Fruit fly (Drosophila melanogaster) whole organism, embryonic: Measurements from ENCODE around the gene Hnf4.

ENCODE experiments used
- ATbp ChIP-seq: fragments of 200-800 bp; sonication (Bioruptor generic); optimal IDR thresholded peaks from 2 replicates; lab custom pipeline; 2017; ENCODE audit warnings: missing biosample characterization, mild to moderate bottlenecking, missing genetic modification characterization, missing genetic modification reagents
- Bgb ChIP-seq: fragments of 200-800 bp; sonication (Bioruptor generic); IDR thresholded peaks from 2 replicates; pipeline ENCODE4 v1.3.6; 2022; ENCODE audit warnings: missing biosample characterization, missing genetic modification characterization; ENCODE audit not compliant: partially characterized antibody
- CG10366 ChIP-seq: fragments of 200-800 bp; sonication (Bioruptor generic); IDR thresholded peaks from 2 replicates; pipeline ENCODE4 v1.3.6; 2022; ENCODE audit warnings: missing biosample characterization, missing genetic modification characterization
- CG11456 ChIP-seq: fragments of 200-800 bp; sonication (Bioruptor generic); IDR thresholded peaks from 3 replicates; pipeline ENCODE4 v1.3.6; 2022; ENCODE audit warnings: missing biosample characterization, missing genetic modification characterization
- CG11696 ChIP-seq: fragments of 200-800 bp; sonication (Bioruptor generic); IDR thresholded peaks from 2 replicates; pipeline ENCODE4 v1.3.6; 2022; ENCODE audit warnings: missing biosample characterization, missing genetic modification characterization
- CG12769 ChIP-seq: fragments of 200-800 bp; sonication (Bioruptor generic); optimal IDR thresholded peaks from 2 replicates; lab custom pipeline; 2019; ENCODE audit warnings: missing biosample characterization, mild to moderate bottlenecking, missing genetic modification characterization, moderate library complexity
- CG13123 ChIP-seq: fragments of 200-800 bp; sonication (Bioruptor generic); optimal IDR thresholded peaks from 2 replicates; lab custom pipeline; 2016; ENCODE audit warnings: missing biosample characterization, missing genetic modification characterization
- CG13424 ChIP-seq: fragments of 200-800 bp; sonication (Bioruptor generic); optimal IDR thresholded peaks from 2 replicates; lab custom pipeline; 2019; ENCODE audit warnings: missing biosample characterization, mild to moderate bottlenecking, missing genetic modification characterization, moderate library complexity
- CG14710 ChIP-seq: fragments of 200-800 bp; sonication (Bioruptor generic); optimal IDR thresholded peaks from 3 replicates; lab custom pipeline; 2019; ENCODE audit warnings: missing biosample characterization, mild to moderate bottlenecking, missing genetic modification characterization, moderate library complexity
- CG15696 ChIP-seq: fragments of 200-800 bp; sonication (Bioruptor generic); optimal IDR thresholded peaks from 2 replicates; lab custom pipeline; 2019; ENCODE audit warnings: missing biosample characterization, mild to moderate bottlenecking, missing genetic modification characterization, moderate library complexity
- CG17612 ChIP-seq: fragments of 200-800 bp; sonication (Bioruptor generic); IDR thresholded peaks from 2 replicates; pipeline ENCODE4 v1.3.6; 2022; ENCODE audit warnings: missing biosample characterization, missing genetic modification characterization
- CG17829 ChIP-seq: fragments of 200-800 bp; optimal IDR thresholded peaks from 2 replicates; lab custom pipeline; 2019; ENCODE audit warnings: missing biosample characterization, mild to moderate bottlenecking, missing genetic modification characterization, moderate library complexity
- CG4282 ChIP-seq: fragments of 200-800 bp; sonication (Bioruptor generic); optimal IDR thresholded peaks from 2 replicates; lab custom pipeline; 2016; ENCODE audit warnings: missing biosample characterization, missing genetic modification characterization
- CG4424 ChIP-seq: fragments of 200-800 bp; sonication (Bioruptor generic); optimal IDR thresholded peaks from 3 replicates; lab custom pipeline; 2016; ENCODE audit warnings: missing biosample characterization, missing genetic modification characterization
- CG6175 ChIP-seq: fragments of 200-800 bp; sonication (Bioruptor generic); IDR thresholded peaks from 3 replicates; pipeline ENCODE4 v1.3.6; 2022; ENCODE audit warnings: missing biosample characterization, missing genetic modification characterization
- CG7963 ChIP-seq: fragments of 200-800 bp; sonication (Bioruptor generic); IDR thresholded peaks from 3 replicates; pipeline ENCODE4 v1.3.6; 2022; ENCODE audit warnings: missing biosample characterization, missing genetic modification characterization; ENCODE audit not compliant: partially characterized antibody
- CG8281 ChIP-seq: fragments of 200-800 bp; sonication (Bioruptor generic); optimal IDR thresholded peaks from 2 replicates; lab custom pipeline; 2018; ENCODE audit warnings: missing biosample characterization, mild to moderate bottlenecking, missing genetic modification characterization, moderate library complexity
- Dek ChIP-seq: fragments of 200-800 bp; sonication (Bioruptor generic); optimal IDR thresholded peaks from 3 replicates; lab custom pipeline; 2019; ENCODE audit warnings: missing biosample characterization, mild to moderate bottlenecking, missing genetic modification characterization, moderate library complexity
- Dfd ChIP-seq, 2 experiments: fragments of >200 bp; optimal IDR thresholded peaks; 2 replicates each; lab custom pipeline; 2017; ENCODE audit warnings: missing biosample characterization in 2 of 2, missing genetic modification characterization in 2 of 2
- Dip2 ChIP-seq: fragments of 200-800 bp; sonication (Bioruptor generic); IDR thresholded peaks from 2 replicates; pipeline ENCODE4 v1.3.6; 2022; ENCODE audit warnings: missing biosample characterization, missing genetic modification characterization
- Dll ChIP-seq: fragments of 200-800 bp; sonication (Bioruptor generic); IDR thresholded peaks from 4 replicates; pipeline ENCODE4 v1.3.6; 2022; ENCODE audit warnings: missing biosample characterization, missing genetic modification characterization; ENCODE audit not compliant: partially characterized antibody
- Doc2 ChIP-seq: fragments of 200-800 bp; sonication (Bioruptor generic); IDR thresholded peaks from 2 replicates; pipeline ENCODE4 v1.3.6; 2022; ENCODE audit warnings: missing biosample characterization, missing genetic modification characterization
- Doc3 ChIP-seq: fragments of 200-800 bp; sonication (Bioruptor generic); IDR thresholded peaks from 3 replicates; pipeline ENCODE4 v1.3.6; 2022; ENCODE audit warnings: missing biosample characterization, missing genetic modification characterization; ENCODE audit not compliant: partially characterized antibody
- ERR ChIP-seq: fragments of 200-800 bp; sonication (Bioruptor generic); optimal IDR thresholded peaks from 2 replicates; lab custom pipeline; 2016; ENCODE audit warnings: missing biosample characterization, missing genetic modification characterization
- Hr51 ChIP-seq, 2 experiments: fragments of 200-800 bp; sonication (Bioruptor generic); optimal IDR thresholded peaks; 2 replicates in 1 of 2; 3 replicates in 1 of 2; lab custom pipeline; 2016 to 2018; ENCODE audit warnings: missing biosample characterization in 2 of 2, missing genetic modification characterization in 2 of 2, mild to moderate bottlenecking in 1 of 2, moderate library complexity in 1 of 2
- Mad ChIP-seq: fragments of 200-800 bp; sonication (Bioruptor generic); optimal IDR thresholded peaks from 2 replicates; lab custom pipeline; 2016; ENCODE audit warnings: missing biosample characterization, missing genetic modification characterization
- Neu2 ChIP-seq: fragments of 200-800 bp; sonication (Bioruptor generic); optimal IDR thresholded peaks from 3 replicates; lab custom pipeline; 2016; ENCODE audit warnings: missing biosample characterization, missing genetic modification characterization, borderline replicate concordance
- Oli ChIP-seq: fragments of 200-800 bp; sonication (Bioruptor generic); optimal IDR thresholded peaks from 2 replicates; lab custom pipeline; 2018; ENCODE audit warnings: missing biosample characterization, mild to moderate bottlenecking, missing genetic modification characterization, moderate library complexity
- Opbp ChIP-seq: fragments of 200-800 bp; sonication (Bioruptor generic); IDR thresholded peaks from 3 replicates; pipeline ENCODE4 v1.3.6; 2022; ENCODE audit warnings: missing biosample characterization, missing genetic modification characterization; ENCODE audit not compliant: partially characterized antibody
- Ravus ChIP-seq: fragments of 200-800 bp; sonication (Bioruptor generic); IDR thresholded peaks from 2 replicates; pipeline ENCODE4 v1.3.6; 2022; ENCODE audit warnings: missing biosample characterization, missing genetic modification characterization
- Sin3A ChIP-seq: fragments of >200 bp; optimal IDR thresholded peaks from 2 replicates; lab custom pipeline; 2018
- Spps ChIP-seq: fragments of 200-800 bp; sonication (Bioruptor generic); optimal IDR thresholded peaks from 2 replicates; lab custom pipeline; 2018; ENCODE audit warnings: missing biosample characterization, mild to moderate bottlenecking, missing genetic modification characterization
- Taf1 ChIP-seq: fragments of 200-800 bp; sonication (Bioruptor generic); IDR thresholded peaks from 2 replicates; pipeline ENCODE4 v1.3.6; 2022; ENCODE audit warnings: missing biosample characterization, missing genetic modification characterization
- ab ChIP-seq: fragments of 200-800 bp; sonication (Bioruptor generic); optimal IDR thresholded peaks from 2 replicates; lab custom pipeline; 2016; ENCODE audit warnings: missing biosample characterization, missing genetic modification characterization
- bab2 ChIP-seq: fragments of 200-800 bp; sonication (Bioruptor generic); optimal IDR thresholded peaks from 2 replicates; lab custom pipeline; 2016; ENCODE audit warnings: missing biosample characterization, missing genetic modification characterization
- chinmo ChIP-seq: fragments of 200-800 bp; sonication (Bioruptor generic); IDR thresholded peaks from 4 replicates; pipeline ENCODE4 v1.3.6; 2022; ENCODE audit warnings: missing biosample characterization, missing genetic modification characterization; ENCODE audit not compliant: partially characterized antibody
- chm ChIP-seq: fragments of 200-800 bp; sonication (Bioruptor generic); IDR thresholded peaks from 2 replicates; pipeline ENCODE4 v1.3.6; 2022; ENCODE audit warnings: missing biosample characterization, missing genetic modification characterization
- ci ChIP-seq: fragments of 200-800 bp; sonication (Bioruptor generic); IDR thresholded peaks from 3 replicates; pipeline ENCODE4 v1.3.6; 2022; ENCODE audit warnings: missing biosample characterization, missing genetic modification characterization
- crol ChIP-seq: fragments of 200-800 bp; sonication (Bioruptor generic); IDR thresholded peaks from 2 replicates; pipeline ENCODE4 v1.3.6; 2022; ENCODE audit warnings: missing biosample characterization, missing genetic modification characterization
- grn ChIP-seq: fragments of 200-800 bp; sonication (Bioruptor generic); optimal IDR thresholded peaks from 3 replicates; lab custom pipeline; 2017; ENCODE audit warnings: missing biosample characterization, missing genetic modification characterization
- jigr1 ChIP-seq: fragments of 200-800 bp; sonication (Bioruptor generic); IDR thresholded peaks from 3 replicates; pipeline ENCODE4 v1.3.6; 2022; ENCODE audit warnings: missing biosample characterization, missing genetic modification characterization
- ken ChIP-seq: fragments of 200-800 bp; sonication (Bioruptor generic); IDR thresholded peaks from 3 replicates; pipeline ENCODE4 v1.3.6; 2022; ENCODE audit warnings: missing biosample characterization, missing genetic modification characterization
- p53 ChIP-seq: fragments of 200-800 bp; sonication (Bioruptor generic); optimal IDR thresholded peaks from 2 replicates; lab custom pipeline; 2016; ENCODE audit warnings: missing biosample characterization, missing genetic modification characterization
- pho ChIP-seq: fragments of 200-800 bp; sonication (Bioruptor generic); optimal IDR thresholded peaks from 2 replicates; lab custom pipeline; 2016; ENCODE audit warnings: missing biosample characterization, missing genetic modification characterization
- pnt ChIP-seq: fragments of 200-800 bp; sonication (Bioruptor generic); optimal IDR thresholded peaks from 3 replicates; lab custom pipeline; 2016; ENCODE audit warnings: missing biosample characterization, missing genetic modification characterization
- rib ChIP-seq: fragments of 200-800 bp; sonication (Bioruptor generic); IDR thresholded peaks from 2 replicates; pipeline ENCODE4 v1.3.6; 2022; ENCODE audit warnings: missing biosample characterization, missing genetic modification characterization
- salm ChIP-seq: fragments of 200-800 bp; sonication (Bioruptor generic); optimal IDR thresholded peaks from 2 replicates; lab custom pipeline; 2018; ENCODE audit warnings: missing biosample characterization, mild to moderate bottlenecking, missing genetic modification characterization
- sim ChIP-seq: fragments of 200-800 bp; sonication (Bioruptor generic); IDR thresholded peaks from 2 replicates; pipeline ENCODE4 v1.3.6; 2022; ENCODE audit warnings: missing biosample characterization, missing genetic modification characterization
- tin ChIP-seq: fragments of 200-800 bp; sonication (Bioruptor generic); optimal IDR thresholded peaks from 3 replicates; lab custom pipeline; 2016; ENCODE audit warnings: missing biosample characterization, missing genetic modification characterization

Hnf4 gene

dm6 chr2L:8691292-8691975 lies 18.0 kb downstream of the Hnf4 start (continued):
- no peak for TF ChIP-seq Dfd (GFP tag; optimal IDR thresholded peaks at IDR 0.05; lab: Kevin White, UChicago)
- TF ChIP-seq jigr1 (GFP tag; lab: Robert Waterston, UW) = peak; percentile 48; the same call in 1 of the 3 replicates
- TF ChIP-seq ab = no peak
- TF ChIP-seq Neu2 (GFP tag; lab: Kevin White, UChicago) = no peak
- TF ChIP-seq ERR = peak; percentile 14
- TF ChIP-seq Hr51 (GFP tag; optimal IDR thresholded peaks at IDR 0.05; lab: Kevin White, UChicago) = peak; percentile 41 to 94
- peak; percentile 58 for TF ChIP-seq CG13123
- TF ChIP-seq p53 (GFP tag; lab: Kevin White, UChicago) = no peak
- peak; percentile 94 for TF ChIP-seq Oli (tag; lab: Kevin White, UChicago)
- no peak for TF ChIP-seq CG4282 (GFP tag; lab: Kevin White, UChicago)
- peak; percentile 94 for TF ChIP-seq CG13424
- peak; percentile 33 for TF ChIP-seq pnt (GFP tag; lab: Kevin White, UChicago)
- peak; percentile 17 for TF ChIP-seq bab2
- TF ChIP-seq Ravus (GFP tag; lab: Robert Waterston, UW) = no peak
- peak; percentile 78 for TF ChIP-seq Dek (tag; lab: Kevin White, UChicago)
- TF ChIP-seq CG10366 (GFP tag; lab: Robert Waterston, UW) = no peak; the same call in 1 of the 2 replicates
- peak; percentile 89 for TF ChIP-seq CG4424 (GFP tag; lab: Kevin White, UChicago)
- TF ChIP-seq grn = peak; percentile 46
- TF ChIP-seq salm (tag; lab: Kevin White, UChicago) = peak; percentile 71
- 0 out of 3 replicates have a peak, but pooled peaks have one; percentile 12 for TF ChIP-seq Doc3 (GFP tag; lab: Robert Waterston, UW)
- peak; percentile 70 for TF ChIP-seq pho
- peak; percentile 76 for TF ChIP-seq Spps (tag; lab: Kevin White, UChicago)
- peak; percentile 65 for TF ChIP-seq CG15696 (tag; lab: Kevin White, UChicago)
- 0 out of 2 replicates have a peak, but pooled peaks have one; percentile 20 for TF ChIP-seq Doc2 (GFP tag; lab: Robert Waterston, UW)
- peak; percentile 93 for TF ChIP-seq CG17829 (tag; lab: Kevin White, UChicago)
- peak; percentile 29 for TF ChIP-seq CG12769 (tag; lab: Kevin White, UChicago)
- no peak for TF ChIP-seq Sin3A (lab: Kevin White, UChicago)
- peak; percentile 75 for TF ChIP-seq tin
- TF ChIP-seq CG8281 (tag; lab: Kevin White, UChicago) = peak; percentile 70
- no peak for TF ChIP-seq Dip2
- TF ChIP-seq CG17612 = peak; percentile 12; the same call in 1 of the 2 replicates

DNA sequence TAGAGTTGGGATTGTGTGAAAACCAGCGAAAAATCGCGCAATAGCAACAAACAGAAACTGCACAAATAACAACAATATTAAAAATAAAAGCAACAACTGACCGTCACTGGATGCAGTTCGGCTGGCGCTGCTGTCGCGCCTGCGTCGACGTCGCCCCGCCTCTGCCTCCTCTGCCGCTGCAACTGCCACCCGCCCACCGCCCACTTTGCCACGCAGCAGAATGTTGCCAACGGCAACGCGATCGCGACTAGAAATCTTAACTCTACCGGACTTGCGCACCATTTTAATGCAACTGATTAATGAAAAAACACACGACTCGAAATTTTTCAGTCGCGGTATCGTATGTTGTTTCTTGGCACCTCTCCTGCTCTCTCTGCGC lies 18.5 kb downstream of the Hnf4 start:
- TF ChIP-seq rib (GFP tag; lab: Robert Waterston, UW) (0 out of 2 replicates have a peak, but pooled peaks have one; percentile 31), sim (GFP tag; lab: Robert Waterston, UW) (peak; percentile 30; the same call in 1 of the 2 replicates), Mad (GFP tag; lab: Kevin White, UChicago) (no peak), chm (GFP tag; lab: Robert Waterston, UW) (peak; percentile 36; the same call in 1 of the 2 replicates), Dll (GFP tag; lab: Robert Waterston, UW) (0 out of 4 replicates have a peak, but pooled peaks have one; percentile 28), chinmo (peak; percentile 37; the same call in 1 of the 4 replicates), CG11696 (GFP tag; lab: Robert Waterston, UW) (no peak), CG11456 (GFP tag; lab: Robert Waterston, UW) (0 out of 3 replicates have a peak, but pooled peaks have one; percentile 35), Bgb (GFP tag; lab: Robert Waterston, UW) (0 out of 2 replicates have a peak, but pooled peaks have one; percentile 18), ci (GFP tag; lab: Robert Waterston, UW) (peak; percentile 47; the same call in 2 of the 3 replicates), crol (peak; percentile 79), Taf1 (GFP tag; lab: Robert Waterston, UW) (no peak), CG14710 (tag; lab: Kevin White, UChicago) (no peak), CG6175 (GFP tag; lab: Robert Waterston, UW) (peak; percentile 71; the same call in 2 of the 3 replicates), ken (GFP tag; lab: Robert Waterston, UW) (0 out of 3 replicates have a peak, but pooled peaks have one; percentile 25), Opbp (0 out of 3 replicates have a peak, but pooled peaks have one; percentile 34), ATbp (GFP tag; lab: Kevin White, UChicago) (no peak), CG7963 (GFP tag; lab: Robert Waterston, UW) (peak; percentile 8; the same call in 1 of the 3 replicates)
